Fruit fly (Drosophila melanogaster) S2 (cell line): ENCODE data around the gene CG43246.

Experiments
- CG8478 ChIP-seq: fragments of >200 bp; optimal IDR thresholded peaks from 2 replicates; lab custom pipeline; 2018
- CTCF ChIP-seq, 2 experiments: fragments of >200 bp; optimal IDR thresholded peaks; 2 replicates each; lab custom pipeline; 2018

DNA sequence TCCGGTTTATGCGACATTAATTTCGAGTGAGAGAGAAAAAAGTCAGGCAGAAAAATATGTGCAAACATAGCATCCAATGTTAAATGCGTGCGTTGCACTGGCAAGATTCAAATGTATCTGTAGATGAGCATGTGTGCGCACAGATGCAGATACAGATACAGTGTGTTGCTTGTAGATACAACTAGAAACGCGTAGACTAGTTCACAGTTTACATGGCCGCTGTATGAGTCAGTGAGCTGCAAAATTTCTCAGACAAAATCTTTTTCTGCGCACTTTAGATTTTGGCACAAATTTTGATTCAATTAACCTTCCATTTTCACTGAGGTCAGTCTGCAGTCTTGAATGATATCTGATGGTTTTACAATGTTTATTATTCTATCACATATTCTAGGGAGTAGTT lies 19.7 kb downstream of the CG43246 start:
- TF ChIP-seq CG8478 (lab: Kevin White, UChicago) (no peak), CTCF (optimal IDR thresholded peaks at IDR 0.05; lab: Kevin White, UChicago) (no peak)
